Worm (Caenorhabditis elegans): Measurements from ENCODE around the gene F21H7.12.

DNA sequence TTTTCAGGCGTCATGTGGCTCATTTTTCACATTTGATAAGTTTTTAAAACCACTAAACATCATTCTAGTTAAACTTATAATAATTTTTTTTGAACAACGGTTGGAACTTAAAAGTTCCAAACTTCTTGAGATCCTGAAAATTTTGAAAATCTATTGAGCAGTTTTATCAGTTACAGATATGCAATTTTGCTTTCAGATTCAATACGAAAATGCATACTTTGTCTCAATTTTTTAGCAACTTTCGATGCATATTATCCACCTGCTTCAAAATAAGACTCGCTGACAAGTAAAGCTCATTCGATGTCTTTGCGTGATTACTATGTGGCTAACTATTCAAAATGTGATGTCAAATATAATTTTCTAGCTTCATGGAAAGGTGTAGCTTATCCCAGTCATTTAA lies 16.6 kb downstream of the F21H7.12 start, which contains the start of gene srh-95:
- TF ChIP-seq him-1 (tag; optimal IDR thresholded peaks at IDR 0.05) = no peak
- TF ChIP-seq W03F9.2 (tag; optimal IDR thresholded peaks at IDR 0.05) = no peak
- no peak for TF ChIP-seq dao-5 (tag; optimal IDR thresholded peaks at IDR 0.05)

Data from whole organism, L4/young adult.